Fruit fly (Drosophila melanogaster): ENCODE measurements around the gene CG16956.

Gene CG16956

dm6 chr2L:13430919-13431502, 16.6 kb upstream of the CG16956 start (continued):
- TF ChIP-seq CG16779 (tag; optimal IDR thresholded peaks at IDR 0.05) = no peak
- TF ChIP-seq acj6 (GFP tag; optimal IDR thresholded peaks at IDR 0.05) = peak; percentile 4
- peak; percentile 61 for TF ChIP-seq CG8119 (GFP tag; IDR thresholded peaks at IDR 0.05)

dm6 chr2L:13412219-13412618, 2.2 kb downstream of the CG16956 start, which contains the start of gene Flad2:
Gene Flad2 (plus strand): TSS chr2L:13412519.
- TF ChIP-seq CG34406 (GFP tag; optimal IDR thresholded peaks at IDR 0.05) (no peak), CG1621 (tag; optimal IDR thresholded peaks at IDR 0.05) (no peak), Blimp-1 (GFP tag; optimal IDR thresholded peaks at IDR 0.05) (no peak), fkh (GFP tag; optimal IDR thresholded peaks at IDR 0.05) (no peak), cyc (GFP tag; optimal IDR thresholded peaks at IDR 0.05) (no peak), Sox14 (GFP tag; optimal IDR thresholded peaks at IDR 0.05) (no peak), vri (GFP tag; optimal IDR thresholded peaks at IDR 0.05) (no peak), CG6792 (GFP tag; optimal IDR thresholded peaks at IDR 0.05) (no peak), Lpt (GFP tag; optimal IDR thresholded peaks at IDR 0.05) (no peak)

- TF ChIP-seq CG32006 (GFP tag; optimal IDR thresholded peaks at IDR 0.05) (no peak), CG10631 (GFP tag; optimal IDR thresholded peaks at IDR 0.05) (no peak), Sox102F (GFP tag; optimal IDR thresholded peaks at IDR 0.05) (no peak), Lpt (GFP tag; optimal IDR thresholded peaks at IDR 0.05) (no peak), CG1621 (tag; optimal IDR thresholded peaks at IDR 0.05) (no peak)
Measured at dm6 chr2L:13411566-13411965, 2.8 kb downstream of the CG16956 start, which contains the start of gene Vm34Ca. Gene Vm34Ca (minus strand): TSS chr2L:13411631.

- TF ChIP-seq CG15336 (GFP tag; IDR thresholded peaks at IDR 0.05) (peak; percentile 54), CG4318 (GFP tag; optimal IDR thresholded peaks at IDR 0.05) (no peak), CG6163 (GFP tag; IDR thresholded peaks at IDR 0.05) (0 out of 3 replicates have a peak, but pooled peaks have one; percentile 24), fkh (GFP tag; optimal IDR thresholded peaks at IDR 0.05) (no peak), CG6808 (GFP tag; optimal IDR thresholded peaks at IDR 0.05) (no peak), CG31627 (GFP tag; optimal IDR thresholded peaks at IDR 0.05) (no peak), svp (GFP tag) (peak; percentile 29), ss (GFP tag; optimal IDR thresholded peaks at IDR 0.05) (no peak), CG8119 (GFP tag; IDR thresholded peaks at IDR 0.05) (peak; percentile 52; the same call in 1 of the 3 replicates), Sox14 (GFP tag; optimal IDR thresholded peaks at IDR 0.05) (peak; percentile 5), Gug (GFP tag; IDR thresholded peaks at IDR 0.05) (no peak), Ets96B (tag; optimal IDR thresholded peaks at IDR 0.05) (no peak), Eip78C (GFP tag) (peak; percentile 59), CG32006 (GFP tag; optimal IDR thresholded peaks at IDR 0.05) (peak; percentile 51), achi (GFP tag; optimal IDR thresholded peaks at IDR 0.05) (peak; percentile 18), pdm3 (GFP tag; optimal IDR thresholded peaks at IDR 0.05) (no peak), CG3919 (GFP tag; optimal IDR thresholded peaks at IDR 0.05) (peak; percentile 30), CG6854 (GFP tag; optimal IDR thresholded peaks at IDR 0.05) (no peak), fd85E (GFP tag; optimal IDR thresholded peaks at IDR 0.05) (no peak), CG7368 (GFP tag; optimal IDR thresholded peaks at IDR 0.05) (no peak), Hr4 (GFP tag; optimal IDR thresholded peaks at IDR 0.05) (peak; percentile 37), CG9139 (GFP tag; optimal IDR thresholded peaks at IDR 0.05) (no peak), OdsH (GFP tag; optimal IDR thresholded peaks at IDR 0.05) (peak; percentile 27), Met (GFP tag; optimal IDR thresholded peaks at IDR 0.05) (no peak), acj6 (GFP tag; optimal IDR thresholded peaks at IDR 0.05) (peak; percentile 16), esn (GFP tag; optimal IDR thresholded peaks at IDR 0.05) (no peak), CG10631 (GFP tag; optimal IDR thresholded peaks at IDR 0.05) (peak; percentile 15), CG1621 (tag; optimal IDR thresholded peaks at IDR 0.05) (no peak), CG6792 (GFP tag; optimal IDR thresholded peaks at IDR 0.05) (no peak), Eip75B (GFP tag; optimal IDR thresholded peaks at IDR 0.05) (no peak), net (GFP tag; optimal IDR thresholded peaks at IDR 0.05) (peak; percentile 23), spab (GFP tag; optimal IDR thresholded peaks at IDR 0.05) (no peak), eg (GFP tag; IDR thresholded peaks at IDR 0.05) (no peak)
Measured at dm6 chr2L:13399565-13399964, 14.8 kb downstream of the CG16956 start.
